Worm (Caenorhabditis elegans): ENCODE measurements around the gene git-1.

git-1 gene

DNA sequence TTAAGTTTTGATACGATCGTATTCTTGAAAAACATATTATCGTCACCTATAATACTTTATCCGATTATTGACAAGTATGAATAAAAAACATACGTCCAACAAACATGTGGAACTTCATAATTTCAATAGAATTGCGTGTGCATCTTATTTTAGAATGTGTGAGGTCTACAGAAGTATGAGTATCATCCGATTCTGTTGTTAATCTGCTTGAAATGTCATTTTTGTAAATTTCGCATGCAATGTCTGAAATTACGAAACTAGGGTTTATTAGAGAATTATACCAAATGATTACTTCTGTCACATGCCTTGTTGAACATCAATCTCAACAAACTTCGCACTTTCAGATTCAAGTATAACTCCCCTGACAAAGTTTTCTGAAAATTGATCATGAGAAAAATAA, 17.1 kb downstream of the git-1 start:
- TF ChIP-seq nhr-237 (tag; optimal IDR thresholded peaks at IDR 0.05) (no peak), fkh-10 (GFP tag; optimal IDR thresholded peaks at IDR 0.05) (no peak), unc-62 (GFP tag; optimal IDR thresholded peaks at IDR 0.05 in 1 of 2) (peak in 1 of 2 experiments; percentile 93), unc-62 (tag; optimal IDR thresholded peaks at IDR 0.05) (no peak)

DNA sequence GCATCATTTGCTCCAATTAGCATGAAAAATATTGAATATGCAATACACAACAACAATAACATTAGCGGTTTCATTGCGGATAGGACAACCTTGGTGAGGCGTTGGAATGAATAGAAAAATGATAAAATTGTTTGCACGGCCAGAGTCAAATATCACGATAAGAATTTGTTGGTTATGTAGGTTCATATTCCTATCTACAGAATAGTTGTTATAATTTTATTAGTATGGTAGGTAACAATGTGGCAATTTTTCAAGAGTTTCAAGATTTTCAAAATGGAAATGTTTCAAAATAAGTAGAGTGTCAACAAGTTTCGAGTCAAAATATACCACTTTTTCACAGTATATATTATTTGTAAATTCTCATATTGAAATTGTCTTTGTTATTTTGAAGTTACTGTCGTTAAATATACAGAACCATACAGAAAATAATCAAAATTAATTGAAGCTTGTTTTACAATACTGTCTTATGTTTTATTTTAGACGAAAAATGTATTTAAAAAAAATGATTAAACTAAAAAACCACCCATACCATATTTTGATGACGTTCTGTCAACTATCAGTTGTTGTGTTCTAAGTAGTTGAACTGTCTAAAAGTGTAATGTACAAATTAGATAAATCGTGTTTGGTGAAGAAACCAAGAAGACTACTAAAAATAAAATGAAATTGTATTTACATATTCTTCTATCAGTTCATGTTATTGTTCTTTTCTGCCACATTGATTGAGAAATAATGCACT, 17.8 kb downstream of the git-1 start, which contains the start of the genes F59F5.3 and F59F5.4:
F59F5.3 (minus strand) TSS at position 101 of the 736 bp plus-strand sequence.
F59F5.4 (plus strand) TSS at position 686 of the 736 bp plus-strand sequence.
- TF ChIP-seq nhr-28 (tag; optimal IDR thresholded peaks at IDR 0.05), result peak; percentile 6
- TF ChIP-seq daf-16 (GFP tag; optimal IDR thresholded peaks at IDR 0.05), result no peak
- peak; percentile 75 for TF ChIP-seq daf-16 (tag; optimal IDR thresholded peaks at IDR 0.05)
- TF ChIP-seq pqm-1 (tag; optimal IDR thresholded peaks at IDR 0.05), result peak; percentile 42
- no peak for TF ChIP-seq lin-13 (GFP tag; optimal IDR thresholded peaks at IDR 0.05)
- TF ChIP-seq nhr-10 (tag; optimal IDR thresholded peaks at IDR 0.05), result no peak
- peak; percentile 25 for TF ChIP-seq dve-1 (tag; optimal IDR thresholded peaks at IDR 0.05; ENCODE audit: insufficient read depth)

DNA sequence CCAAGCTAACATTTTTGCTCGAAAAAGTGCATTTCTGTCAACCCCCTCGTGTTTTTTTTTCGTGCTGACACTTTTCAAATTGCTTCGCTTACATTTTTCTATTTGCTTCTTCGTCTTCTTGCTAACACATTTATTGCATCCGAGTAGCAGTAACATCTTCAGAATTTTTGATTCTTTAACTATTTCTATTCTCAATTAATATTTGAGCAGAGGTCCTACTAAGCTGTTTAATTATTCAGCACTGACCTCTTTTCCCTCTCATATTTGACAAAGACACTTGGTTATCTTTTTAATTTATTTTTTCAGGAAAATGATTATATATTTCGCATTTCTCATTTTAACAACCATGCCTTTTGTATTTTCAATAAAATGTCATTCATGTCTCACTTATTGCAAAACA, 21.0 kb downstream of the git-1 start, which contains the start of gene F59F5.5:
F59F5.5 (plus strand) TSS at position 301 of the 400 bp plus-strand sequence.
- TF ChIP-seq dpl-1 (GFP tag; optimal IDR thresholded peaks at IDR 0.05) (no peak), daf-8 (GFP tag; IDR thresholded peaks at IDR 0.05) (no peak), ama-1 (optimal IDR thresholded peaks at IDR 0.05) (no peak), zip-11 (GFP tag; IDR thresholded peaks at IDR 0.05) (no peak), lin-39 (tag; optimal IDR thresholded peaks at IDR 0.05) (no peak), nhr-111 (GFP tag; optimal IDR thresholded peaks at IDR 0.05) (no peak), snpc-4 (tag; optimal IDR thresholded peaks at IDR 0.05) (no peak)

DNA sequence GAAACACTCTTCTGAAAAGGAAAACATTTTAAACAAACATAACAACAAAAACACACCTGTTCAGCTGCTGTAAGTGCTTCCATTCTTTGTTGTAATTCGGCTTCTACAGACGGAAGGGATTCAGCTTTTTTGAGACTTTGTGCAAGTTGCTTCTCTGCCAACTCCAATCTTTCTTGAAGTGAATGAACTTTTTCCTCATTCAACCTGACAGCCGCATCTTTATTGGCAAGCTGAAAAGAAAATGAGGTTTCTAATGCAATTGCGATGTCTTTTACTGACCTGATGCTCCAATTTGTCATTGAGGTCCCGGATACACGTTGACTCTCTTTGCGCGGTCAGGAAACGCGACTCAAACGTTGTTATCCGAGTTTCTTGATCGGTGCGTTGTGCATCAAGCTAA, 28.4 kb downstream of the git-1 start:
- TF ChIP-seq unc-62 (GFP tag; optimal IDR thresholded peaks at IDR 0.05 in 1 of 2) (peak in 1 of 2 experiments; percentile 95), unc-62 (tag; optimal IDR thresholded peaks at IDR 0.05) (no peak), Y105C5A.15 (GFP tag; IDR thresholded peaks at IDR 0.05) (no peak), ctbp-1 (GFP tag; IDR thresholded peaks at IDR 0.05) (0 out of 2 replicates have a peak, but pooled peaks have one; percentile 18)

DNA sequence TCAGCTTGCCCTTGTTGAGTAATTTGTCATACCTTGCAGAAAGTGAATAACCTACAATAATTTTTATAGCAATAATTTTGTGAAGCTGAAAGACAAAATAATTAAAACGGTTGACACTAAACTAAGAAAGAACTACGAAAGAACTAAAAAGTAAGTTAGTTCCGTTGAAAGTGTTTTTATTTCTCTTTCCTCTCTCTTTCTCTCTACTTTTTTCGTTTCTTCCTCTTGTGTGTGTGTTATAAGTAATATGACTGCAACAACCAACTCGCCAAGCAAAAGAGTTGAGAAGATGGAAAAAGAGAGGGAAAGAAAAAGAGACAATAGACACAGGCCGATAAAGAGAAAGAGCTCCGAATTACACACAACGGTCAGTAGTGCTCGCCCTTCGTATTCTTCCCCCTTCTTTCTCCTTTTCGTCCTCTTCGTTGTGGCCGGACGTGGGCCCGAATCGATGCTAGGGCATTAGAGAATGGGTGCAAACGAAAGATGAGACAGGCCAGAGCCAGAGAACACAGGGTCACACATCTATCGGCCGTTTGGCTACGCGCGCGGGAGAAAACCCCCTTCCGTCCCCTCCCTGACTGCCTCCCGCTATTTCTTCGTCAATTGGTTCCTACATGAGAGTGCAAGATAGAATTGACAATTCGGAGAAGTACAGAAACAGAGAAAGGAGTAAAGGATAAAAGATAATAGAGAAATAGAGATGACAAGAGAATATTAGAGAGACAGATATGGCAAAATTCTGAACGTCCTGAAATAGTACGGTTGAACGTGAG, 30.7 kb downstream of the git-1 start, which contains the start of gene syd-2:
syd-2 (minus strand) TSS at position 51 of the 776 bp plus-strand sequence.
- TF ChIP-seq hlh-30 (tag; optimal IDR thresholded peaks at IDR 0.05; ENCODE audit: insufficient read depth) (peak; percentile 70), rbr-2 (tag; optimal IDR thresholded peaks at IDR 0.05) (peak; percentile 80), ztf-7 (tag; optimal IDR thresholded peaks at IDR 0.05) (peak; percentile 1), hif-1 (tag; optimal IDR thresholded peaks at IDR 0.05) (peak in 1 of 2 experiments; percentile 42), lin-15B (tag; optimal IDR thresholded peaks at IDR 0.05) (no peak), fkh-10 (GFP tag; optimal IDR thresholded peaks at IDR 0.05) (peak; percentile 85), T26A8.4 (GFP tag; IDR thresholded peaks at IDR 0.05) (0 out of 2 replicates have a peak, but pooled peaks have one; percentile 56), set-16 (GFP tag; IDR thresholded peaks at IDR 0.05) (peak; percentile 78), D1046.2 (GFP tag; IDR thresholded peaks at IDR 0.05) (0 out of 2 replicates have a peak, but pooled peaks have one; percentile 16), ceh-28 (tag; optimal IDR thresholded peaks at IDR 0.05) (peak; percentile 63), tra-1 (GFP tag; IDR thresholded peaks at IDR 0.05) (peak; percentile 80), ceh-82 (tag; optimal IDR thresholded peaks at IDR 0.05) (no peak), Y75B8A.6 (GFP tag; IDR thresholded peaks at IDR 0.05) (no peak), F10B5.3 (tag; optimal IDR thresholded peaks at IDR 0.05) (no peak), F37D6.2 (tag; optimal IDR thresholded peaks at IDR 0.05) (peak; percentile 56), cey-2 (tag; optimal IDR thresholded peaks at IDR 0.05; ENCODE audit: borderline replicate concordance, insufficient read depth) (no peak), hlh-11 (tag; optimal IDR thresholded peaks at IDR 0.05) (peak; percentile 88), nhr-237 (tag; optimal IDR thresholded peaks at IDR 0.05) (no peak), nhr-28 (tag; optimal IDR thresholded peaks at IDR 0.05) (peak; percentile 72), dmd-6 (GFP tag; IDR thresholded peaks at IDR 0.05) (peak; percentile 56), dmd-9 (GFP tag; IDR thresholded peaks at IDR 0.05) (0 out of 2 replicates have a peak, but pooled peaks have one; percentile 8), lir-3 (tag; optimal IDR thresholded peaks at IDR 0.05) (no peak), zip-11 (GFP tag; IDR thresholded peaks at IDR 0.05) (no peak), mes-2 (tag; optimal IDR thresholded peaks at IDR 0.05; ENCODE audit: poor library complexity, severe bottlenecking) (peak; percentile 34)

Data from whole organism, L4 larva.